Fruit fly (Drosophila melanogaster): ENCODE data around the gene CG7084.
"Not testable (repeated sequence)": the region's sequence is repeated elsewhere in the genome, so short reads cannot be mapped to it uniquely, and the experiment has no call there.

The CG7084 gene

dm6 chr3R:22298505-22298904, at the start of gene CG7084:
TSS of gene CG7084 (plus strand) at chr3R:22298805.
- TF ChIP-seq CG8478, CTCF (optimal IDR thresholded peaks at IDR 0.05): not testable (repeated sequence)

- TF ChIP-seq CTCF (optimal IDR thresholded peaks at IDR 0.05) (no peak), CG8478 (optimal IDR thresholded peaks at IDR 0.05) (no peak)
Measured at dm6 chr3R:22260205-22260604, 38.4 kb upstream of the CG7084 start.

- TF ChIP-seq CG8478 (optimal IDR thresholded peaks at IDR 0.05) (no peak), CTCF (optimal IDR thresholded peaks at IDR 0.05) (no peak)
Measured at dm6 chr3R:22260675-22261461, 37.7 kb upstream of the CG7084 start.

- TF ChIP-seq CTCF (optimal IDR thresholded peaks at IDR 0.05) (no peak), CG8478 (optimal IDR thresholded peaks at IDR 0.05) (no peak)
Measured at dm6 chr3R:22267340-22267739, 31.3 kb upstream of the CG7084 start.

DNA sequence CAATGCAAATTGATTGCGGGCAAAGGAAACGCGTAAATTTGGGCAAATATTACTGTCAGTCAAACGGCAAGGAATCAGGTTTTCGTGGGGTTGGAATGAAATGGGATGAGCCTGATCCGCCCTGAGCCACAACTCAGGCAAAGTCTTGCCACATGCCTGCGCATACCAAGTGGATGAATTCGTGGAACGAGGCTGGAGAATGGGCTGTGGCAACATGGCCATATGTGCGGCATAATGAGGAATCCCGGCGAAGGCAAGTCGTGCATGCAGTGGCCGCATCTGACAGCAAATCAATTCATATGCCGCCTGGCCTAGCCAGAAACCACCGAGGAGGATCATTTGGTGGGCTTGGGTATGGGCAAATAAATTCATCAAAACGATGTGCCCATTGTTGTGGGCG, 29.8 kb upstream of the CG7084 start:
- no peak for TF ChIP-seq CG8478 (optimal IDR thresholded peaks at IDR 0.05)
- TF ChIP-seq CTCF (optimal IDR thresholded peaks at IDR 0.05), result no peak

DNA sequence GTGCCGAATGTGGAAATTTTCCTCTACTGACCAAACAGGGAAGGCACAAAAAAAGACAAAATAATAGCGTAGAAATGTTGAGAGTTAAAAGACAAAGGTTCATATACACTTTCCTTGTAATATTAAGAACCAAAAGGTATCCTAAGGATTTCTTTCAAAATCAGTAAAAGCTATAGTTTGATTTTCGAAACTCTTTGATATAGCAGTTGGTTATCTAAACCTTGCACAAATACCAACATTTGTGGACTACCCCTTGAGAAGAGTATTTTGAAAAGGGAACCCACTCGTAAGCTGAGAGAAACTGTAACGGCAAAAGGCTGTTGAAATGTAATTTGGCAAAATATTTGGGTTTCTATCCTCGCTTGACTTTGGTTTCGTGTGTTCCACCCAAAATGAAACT, 28.8 kb upstream of the CG7084 start:
- TF ChIP-seq CG8478 (optimal IDR thresholded peaks at IDR 0.05) (no peak), CTCF (optimal IDR thresholded peaks at IDR 0.05) (no peak)

DNA sequence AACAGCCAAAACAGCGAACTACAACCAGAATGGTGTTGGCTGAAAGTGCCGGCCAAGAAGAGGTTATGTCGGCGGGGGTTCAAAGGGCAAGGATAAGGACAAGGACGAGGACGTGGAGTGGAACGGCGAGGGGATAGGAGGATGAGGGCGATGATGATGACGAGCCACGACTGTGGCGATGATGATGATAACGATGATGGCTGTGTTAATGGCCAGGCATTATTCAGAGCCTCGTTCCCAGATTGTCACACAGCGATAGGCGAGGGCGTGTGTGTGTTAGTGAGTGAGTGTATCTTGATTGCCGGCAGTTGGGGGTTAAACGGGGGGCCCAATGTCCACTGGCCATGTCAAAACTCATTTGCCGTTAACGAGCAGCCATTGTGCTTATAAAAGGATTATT, 25.6 kb upstream of the CG7084 start:
- no peak for TF ChIP-seq CTCF (optimal IDR thresholded peaks at IDR 0.05)
- no peak for TF ChIP-seq CG8478 (optimal IDR thresholded peaks at IDR 0.05)

dm6 chr3R:22287470-22287869, 11.1 kb upstream of the CG7084 start:
- TF ChIP-seq CTCF (optimal IDR thresholded peaks at IDR 0.05), result no peak
- no peak for TF ChIP-seq CG8478 (optimal IDR thresholded peaks at IDR 0.05)

dm6 chr3R:22288305-22288704, 10.3 kb upstream of the CG7084 start:
- TF ChIP-seq CTCF (optimal IDR thresholded peaks at IDR 0.05), result no peak
- TF ChIP-seq CG8478 (optimal IDR thresholded peaks at IDR 0.05), result no peak

- no peak for TF ChIP-seq CG8478 (optimal IDR thresholded peaks at IDR 0.05)
- TF ChIP-seq CTCF (optimal IDR thresholded peaks at IDR 0.05), result no peak
Measured at dm6 chr3R:22300064-22300463, 1.5 kb downstream of the CG7084 start.

- no peak for TF ChIP-seq CG8478 (optimal IDR thresholded peaks at IDR 0.05)
- no peak for TF ChIP-seq CTCF (optimal IDR thresholded peaks at IDR 0.05)
Measured at dm6 chr3R:22323994-22324393, 25.4 kb downstream of the CG7084 start, which contains the start of gene CG34377. TSS of gene CG34377 (minus strand) at chr3R:22324094.

DNA sequence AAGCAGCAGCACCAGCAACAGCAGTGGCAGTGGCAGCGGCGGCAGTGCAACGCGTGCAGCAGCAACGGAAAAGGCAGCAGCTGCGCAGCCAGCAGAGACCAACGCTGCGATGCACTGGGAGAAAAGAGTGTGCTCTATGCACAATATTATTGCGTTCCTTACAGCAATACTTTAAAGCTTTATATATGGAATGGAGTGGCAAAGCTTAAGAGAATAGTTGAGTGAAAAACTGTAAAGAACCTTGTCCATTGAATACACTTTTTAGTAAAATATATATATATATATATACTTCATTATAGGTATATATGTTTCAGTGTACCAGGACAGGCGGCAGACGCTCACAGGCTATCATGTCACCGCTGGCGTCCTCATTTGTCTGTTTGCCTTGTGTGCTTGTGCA, 26.1 kb downstream of the CG7084 start:
- no peak for TF ChIP-seq CG8478 (optimal IDR thresholded peaks at IDR 0.05)
- no peak for TF ChIP-seq CTCF (optimal IDR thresholded peaks at IDR 0.05)

- TF ChIP-seq CG8478 (optimal IDR thresholded peaks at IDR 0.05) (no peak), CTCF (optimal IDR thresholded peaks at IDR 0.05) (no peak)
Measured at dm6 chr3R:22328665-22329350, 30.2 kb downstream of the CG7084 start, which contains the start of gene CG7080. TSS of gene CG7080 (plus strand) at chr3R:22329300.

DNA sequence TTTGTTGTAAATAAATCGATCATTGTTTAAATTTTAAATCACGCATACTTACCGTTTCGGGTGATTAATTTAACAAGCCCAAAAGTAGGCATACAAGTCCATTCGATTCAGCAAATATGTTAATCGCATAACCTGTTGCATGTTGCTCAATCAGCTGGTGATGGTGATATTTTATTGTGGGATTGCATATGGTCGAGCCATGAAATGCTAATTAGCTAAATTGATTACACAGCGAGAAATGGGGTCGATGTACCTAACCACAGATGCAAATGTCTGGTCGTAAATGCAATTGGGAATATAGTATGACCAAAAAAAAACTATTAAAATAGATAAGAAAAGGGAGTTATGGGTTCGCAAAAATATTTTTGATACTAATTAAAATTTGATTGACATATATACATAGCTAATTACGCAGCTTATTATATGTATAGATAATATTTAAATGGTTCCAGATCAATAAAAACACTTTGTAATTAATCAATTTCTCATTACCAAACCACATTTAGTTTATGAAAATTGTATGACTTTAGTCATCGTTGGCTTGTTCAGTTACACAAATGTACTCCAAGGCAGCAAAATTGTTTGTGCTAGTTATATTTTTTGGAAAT, 32.0 kb downstream of the CG7084 start, which contains the start of gene CG33721:
CG33721 (plus strand) TSS at position 558 of the 608 bp plus-strand sequence.
- no peak for TF ChIP-seq CTCF (optimal IDR thresholded peaks at IDR 0.05)
- no peak for TF ChIP-seq CG8478 (optimal IDR thresholded peaks at IDR 0.05)

DNA sequence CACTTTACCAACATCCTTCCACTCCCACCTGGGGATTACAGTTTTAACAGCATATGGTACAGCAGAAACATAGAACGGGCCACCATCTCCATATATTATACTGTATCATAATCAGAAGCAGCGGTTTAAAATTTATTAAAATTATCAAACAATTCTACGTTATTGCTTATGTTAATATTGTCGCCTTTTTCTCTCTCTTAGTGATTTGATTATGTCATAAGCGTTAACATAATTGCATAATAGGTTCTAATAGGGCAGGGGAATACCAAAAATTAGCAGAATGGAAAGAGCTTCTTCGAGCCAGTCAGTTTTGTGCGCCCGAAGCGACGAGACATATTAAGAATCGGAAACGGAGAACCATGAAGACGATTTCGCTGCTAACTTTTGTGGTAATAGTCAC, 33.1 kb downstream of the CG7084 start, which contains the start of gene CG13862:
CG13862 (plus strand) TSS at position 301 of the 400 bp plus-strand sequence.
- TF ChIP-seq CG8478 (optimal IDR thresholded peaks at IDR 0.05), result no peak
- no peak for TF ChIP-seq CTCF (optimal IDR thresholded peaks at IDR 0.05)
